Worm (Caenorhabditis elegans): ENCODE results near the gene F16G10.14.

F16G10.14 gene

ce11 chrII:2353012-2353411 lies 45.8 kb downstream of the F16G10.14 start, which contains the start of gene F43C11.3:
TSS of gene F43C11.3 (plus strand) at chrII:2353312.
- TF ChIP-seq ceh-9 (tag; optimal IDR thresholded peaks at IDR 0.05) = no peak
- no peak for TF ChIP-seq nhr-12 (tag; optimal IDR thresholded peaks at IDR 0.05)
- TF ChIP-seq nhr-43 (tag; optimal IDR thresholded peaks at IDR 0.05; ENCODE audit: poor library complexity, severe bottlenecking) = no peak
- TF ChIP-seq R02D3.7 (tag; optimal IDR thresholded peaks at IDR 0.05) = no peak
- no peak for TF ChIP-seq aly-2 (tag; optimal IDR thresholded peaks at IDR 0.05)
- TF ChIP-seq nhr-25 (tag; optimal IDR thresholded peaks at IDR 0.05) = no peak
- TF ChIP-seq nfya-1 (tag; optimal IDR thresholded peaks at IDR 0.05; ENCODE audit: insufficient read depth) = no peak
- no peak for TF ChIP-seq elt-3 (tag; optimal IDR thresholded peaks at IDR 0.05)
- no peak for TF ChIP-seq eor-1 (tag; optimal IDR thresholded peaks at IDR 0.05)
- no peak for TF ChIP-seq unc-62 (GFP tag; optimal IDR thresholded peaks at IDR 0.05)
- TF ChIP-seq skn-1 (tag; optimal IDR thresholded peaks at IDR 0.05) = no peak
- no peak for TF ChIP-seq snpc-4 (tag; optimal IDR thresholded peaks at IDR 0.05)
- TF ChIP-seq ceh-16 (tag; optimal IDR thresholded peaks at IDR 0.05) = no peak
- no peak for TF ChIP-seq nhr-28 (tag; optimal IDR thresholded peaks at IDR 0.05)
- no peak for TF ChIP-seq nhr-237 (tag; optimal IDR thresholded peaks at IDR 0.05)
- no peak for TF ChIP-seq jun-1 (tag; optimal IDR thresholded peaks at IDR 0.05)

DNA sequence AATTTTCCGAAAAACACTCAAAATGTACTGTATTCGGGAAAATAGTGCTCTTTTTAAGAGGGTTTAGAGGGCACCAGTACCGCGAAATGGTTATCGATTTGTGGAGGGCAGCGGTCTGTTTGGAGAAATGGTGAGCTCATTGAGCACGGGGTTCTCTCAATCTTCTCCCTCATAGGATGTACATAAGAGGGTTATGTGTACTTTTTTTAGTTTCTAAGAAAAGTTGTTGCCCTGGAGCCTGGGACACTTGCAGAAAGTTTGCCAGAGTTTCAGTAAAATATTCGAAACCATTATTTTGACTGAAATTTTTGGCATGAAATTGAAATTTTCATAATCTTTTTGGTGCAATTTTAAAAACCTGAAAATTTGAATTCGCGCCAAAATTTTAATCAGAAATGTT lies 46.2 kb downstream of the F16G10.14 start, which contains the start of gene F43C11.10:
F43C11.10 (minus strand) TSS at position 101 of the 400 bp plus-strand sequence.
- TF ChIP-seq nhr-23 (tag; optimal IDR thresholded peaks at IDR 0.05) = no peak
